Worm (Caenorhabditis elegans): ENCODE results near the gene F44G4.3.

The F44G4.3 gene

ce11 chrII:8969251-8970183 lies 27.9 kb downstream of the F44G4.3 start, which contains the start of the genes szy-20 and C18E9.5 (continued):
- TF ChIP-seq hmg-1.2 (GFP tag; IDR thresholded peaks at IDR 0.05) = peak; percentile 47
- peak; percentile 44 for TF ChIP-seq ZK185.1 (tag; optimal IDR thresholded peaks at IDR 0.05; ENCODE audit: poor library complexity, severe bottlenecking)
- TF ChIP-seq ztf-18 (tag; optimal IDR thresholded peaks at IDR 0.05) = peak; percentile 93
- TF ChIP-seq attf-5 (GFP tag; optimal IDR thresholded peaks at IDR 0.05) = peak; percentile 67
- TF ChIP-seq nfya-1 (tag; optimal IDR thresholded peaks at IDR 0.05; ENCODE audit: borderline replicate concordance, insufficient read depth) = no peak
- TF ChIP-seq snpc-4 (GFP tag; optimal IDR thresholded peaks at IDR 0.05) = no peak
- peak in 1 of 4 experiments; percentile 35 for TF ChIP-seq snpc-4 (tag; optimal IDR thresholded peaks at IDR 0.05)
- TF ChIP-seq atf-7 (tag; optimal IDR thresholded peaks at IDR 0.05) = no peak
- peak; percentile 66 for TF ChIP-seq F33H1.4 (GFP tag; IDR thresholded peaks at IDR 0.05)

ce11 chrII:8964835-8965234 lies 32.6 kb downstream of the F44G4.3 start, which contains the start of the genes ndub-3 and C18E9.2:
Gene ndub-3, minus strand, starts transcription at chrII:8964890.
Gene C18E9.2, plus strand, starts transcription at chrII:8965006.
- TF ChIP-seq attf-5 (GFP tag; optimal IDR thresholded peaks at IDR 0.05) (peak; percentile 58), egl-44 (GFP tag; IDR thresholded peaks at IDR 0.05) (no peak), let-526 (GFP tag; IDR thresholded peaks at IDR 0.05) (no peak), gei-17 (GFP tag; optimal IDR thresholded peaks at IDR 0.05) (no peak), snpc-1.3 (tag; optimal IDR thresholded peaks at IDR 0.05; ENCODE audit: insufficient read depth) (no peak), pbrm-1 (GFP tag; IDR thresholded peaks at IDR 0.05) (no peak), lin-26 (GFP tag; IDR thresholded peaks at IDR 0.05) (no peak), cebp-1 (GFP tag; IDR thresholded peaks at IDR 0.05) (no peak), cebp-1 (tag; optimal IDR thresholded peaks at IDR 0.05) (peak; percentile 37), snpc-4 (GFP tag; optimal IDR thresholded peaks at IDR 0.05) (no peak), snpc-4 (tag; optimal IDR thresholded peaks at IDR 0.05) (no peak), hmg-20 (GFP tag; IDR thresholded peaks at IDR 0.05) (no peak), hmg-1.2 (GFP tag; IDR thresholded peaks at IDR 0.05) (no peak), dox-1 (GFP tag; IDR thresholded peaks at IDR 0.05) (peak; percentile 52; the same call in 1 of the 2 replicates), nhr-80 (tag; optimal IDR thresholded peaks at IDR 0.05) (peak; percentile 29), Y67H2A.10 (GFP tag; conservative IDR thresholded peaks at IDR 0.05) (no peak), let-607 (tag; optimal IDR thresholded peaks at IDR 0.05) (peak; percentile 86 to 93), pha-4 (tag; optimal IDR thresholded peaks at IDR 0.05) (no peak)

ce11 chrII:8964049-8964448 lies 33.4 kb downstream of the F44G4.3 start, which contains the start of gene sftd-3:
Gene sftd-3, minus strand, starts transcription at chrII:8964149.
- TF ChIP-seq ama-1 (optimal IDR thresholded peaks at IDR 0.05) (no peak), ama-1 (GFP tag; optimal IDR thresholded peaks at IDR 0.05) (no peak), F33H1.4 (GFP tag; IDR thresholded peaks at IDR 0.05) (no peak), K11D2.4 (GFP tag; IDR thresholded peaks at IDR 0.05) (no peak), somi-1 (GFP tag; optimal IDR thresholded peaks at IDR 0.05) (no peak), hmg-1.2 (GFP tag; IDR thresholded peaks at IDR 0.05) (no peak), Y67H2A.10 (GFP tag; conservative IDR thresholded peaks at IDR 0.05) (no peak), tbx-9 (tag; optimal IDR thresholded peaks at IDR 0.05; ENCODE audit: borderline replicate concordance) (no peak), tlf-1 (GFP tag; optimal IDR thresholded peaks at IDR 0.05) (no peak), sptf-2 (GFP tag; optimal IDR thresholded peaks at IDR 0.05) (no peak), mxl-1 (tag; optimal IDR thresholded peaks at IDR 0.05) (no peak), dox-1 (GFP tag; IDR thresholded peaks at IDR 0.05) (no peak), ekl-4 (GFP tag; IDR thresholded peaks at IDR 0.05) (no peak)
